Worm (Caenorhabditis elegans) whole organism, L3 larva: ENCODE measurements around the gene F17E9.3.

Source experiments
- daf-12 ChIP-seq: fragments of 150-350 bp; optimal IDR thresholded peaks from 2 replicates; lab custom pipeline; 2014; ENCODE audit warnings: missing biosample characterization, missing genetic modification reagents, missing genetic modification characterization
- elt-1 ChIP-seq: fragments of 150-350 bp; optimal IDR thresholded peaks from 2 replicates; lab custom pipeline; 2014; ENCODE audit warnings: missing biosample characterization, missing genetic modification characterization
- fos-1 ChIP-seq: fragments of 150-350 bp; optimal IDR thresholded peaks from 2 replicates; lab custom pipeline; 2014; ENCODE audit warnings: missing biosample characterization, missing genetic modification characterization
- lin-15B ChIP-seq: fragments of 150-350 bp; optimal IDR thresholded peaks from 2 replicates; lab custom pipeline; 2014; ENCODE audit warnings: missing biosample characterization, missing genetic modification characterization
- lsy-12 ChIP-seq: sonication (generic microtip); optimal IDR thresholded peaks from 2 replicates; lab custom pipeline; 2016; ENCODE audit warnings: mild to moderate bottlenecking, missing genetic modification characterization, missing compliant biosample characterization
- nhr-11 ChIP-seq: fragments of 150-350 bp; optimal IDR thresholded peaks from 2 replicates; lab custom pipeline; 2014; ENCODE audit warnings: missing biosample characterization, missing genetic modification characterization
- nhr-12 ChIP-seq: fragments of 150-350 bp; optimal IDR thresholded peaks from 2 replicates; lab custom pipeline; 2014; ENCODE audit warnings: missing biosample characterization, missing genetic modification characterization

DNA sequence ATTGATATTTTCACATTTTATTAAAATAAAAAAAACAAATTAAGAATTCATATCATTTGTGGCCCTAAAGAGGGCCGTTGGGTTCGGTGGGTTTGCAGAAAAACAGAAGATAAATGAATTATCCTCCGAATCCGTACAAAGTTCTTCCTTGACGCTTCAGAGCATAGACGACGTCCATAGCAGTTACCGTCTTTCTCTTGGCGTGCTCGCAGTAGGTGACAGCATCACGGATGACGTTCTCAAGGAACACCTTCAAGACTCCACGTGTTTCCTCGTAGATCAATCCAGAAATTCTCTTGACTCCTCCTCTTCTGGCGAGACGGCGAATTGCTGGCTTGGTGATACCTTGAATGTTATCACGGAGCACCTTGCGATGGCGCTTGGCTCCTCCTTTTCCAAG lies 21.1 kb upstream of the F17E9.3 start:
- TF ChIP-seq fos-1 (tag; lab: Kevin White, UChicago): no peak
- TF ChIP-seq nhr-11: no peak
- no peak for TF ChIP-seq daf-12 (tag; lab: Kevin White, UChicago)
- TF ChIP-seq elt-1: no peak
- no peak for TF ChIP-seq lin-15B (tag; lab: Kevin White, UChicago)
- TF ChIP-seq nhr-12: no peak
- TF ChIP-seq lsy-12 (tag; lab: Kevin White, UChicago): no peak
